Worm (Caenorhabditis elegans): ENCODE results near the gene fbxa-137.

DNA sequence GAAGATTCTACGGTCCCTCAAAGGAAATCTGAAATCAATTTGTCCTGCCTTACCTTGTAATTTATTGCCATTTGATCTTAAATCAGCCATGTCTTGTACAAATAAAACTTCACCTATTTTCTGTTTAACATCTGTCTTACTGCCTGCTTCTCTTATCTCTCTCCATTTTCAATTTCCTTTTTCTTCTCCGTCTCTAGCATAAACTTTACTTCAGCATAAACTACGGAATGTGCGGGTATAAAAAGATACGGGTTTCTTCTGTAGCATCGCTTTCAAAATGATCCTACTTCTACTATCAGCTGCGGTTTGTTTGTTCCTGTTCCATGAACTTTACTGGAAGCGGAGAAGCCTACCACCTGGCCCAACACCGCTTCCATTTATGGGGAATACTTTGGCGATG is 33.9 kb upstream of the fbxa-137 start, which contains the start of gene cyp-33C5:
- TF ChIP-seq pha-4 (tag; optimal IDR thresholded peaks at IDR 0.05) (peak; percentile 77), unc-39 (tag; optimal IDR thresholded peaks at IDR 0.05) (no peak), lin-15B (tag; optimal IDR thresholded peaks at IDR 0.05) (no peak)
